Fruit fly (Drosophila melanogaster) Kc167 (cell line): Measurements from ENCODE around the gene CG7675.

Experiments
- Myc ChIP-seq: fragments of >200 bp; optimal IDR thresholded peaks from 2 replicates; lab custom pipeline; 2017; ENCODE audit warnings: missing external identifiers
- Sin3A ChIP-seq: fragments of >200 bp; optimal IDR thresholded peaks from 2 replicates; lab custom pipeline; 2018; ENCODE audit warnings: missing external identifiers
- h ChIP-seq: fragments of >200 bp; optimal IDR thresholded peaks from 3 replicates; lab custom pipeline; 2018; ENCODE audit warnings: missing external identifiers
- insv ChIP-seq: fragments of >200 bp; optimal IDR thresholded peaks from 3 replicates; lab custom pipeline; 2018; ENCODE audit warnings: missing external identifiers
- psq ChIP-seq: fragments of >200 bp; optimal IDR thresholded peaks from 2 replicates; lab custom pipeline; 2017; ENCODE audit warnings: missing external identifiers
- ttk ChIP-seq: sonication (Bioruptor generic); optimal IDR thresholded peaks from 2 replicates; lab custom pipeline; 2017; ENCODE audit warnings: missing external identifiers

CG7675 gene

DNA sequence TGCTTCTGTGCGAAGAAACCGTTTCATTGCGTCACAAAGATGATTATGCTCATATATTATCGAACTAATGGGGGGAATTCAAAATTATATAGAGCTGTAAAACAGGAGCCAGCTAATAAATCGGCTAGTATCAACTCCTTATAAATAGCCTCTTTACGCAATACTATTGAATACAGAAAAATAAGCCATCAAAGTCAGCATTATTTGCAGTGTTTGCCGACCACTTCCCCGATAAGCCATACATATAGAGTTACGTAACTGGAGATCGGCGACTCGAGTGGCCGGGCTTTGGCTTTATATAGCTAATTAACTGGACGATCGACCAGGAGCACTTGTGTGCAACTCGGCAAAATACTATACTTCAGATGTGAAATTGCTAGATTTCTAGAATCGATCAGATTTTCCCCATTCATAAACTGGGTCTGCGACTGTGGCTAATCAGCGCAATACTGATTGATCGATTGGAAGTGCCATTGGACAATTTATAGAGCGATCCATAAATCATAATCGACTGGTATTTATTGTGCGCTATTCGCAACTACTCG is 16.9 kb upstream of the CG7675 start:
- TF ChIP-seq insv (lab: Kevin White, UChicago) (no peak), Sin3A (lab: Kevin White, UChicago) (no peak), h (lab: Kevin White, UChicago) (no peak), ttk (no peak)

- TF ChIP-seq insv (lab: Kevin White, UChicago): no peak
- no peak for TF ChIP-seq Myc (lab: Kevin White, UChicago)
- no peak for TF ChIP-seq h (lab: Kevin White, UChicago)
Observed at dm6 chr3R:18396801-18397604, 16.0 kb upstream of the CG7675 start, which contains the start of gene Vti1b. Vti1b (plus strand) TSS chr3R:18396995.

dm6 chr3R:18395694-18396093 is 14.7 kb upstream of the CG7675 start:
- TF ChIP-seq Sin3A (lab: Kevin White, UChicago): no peak
- TF ChIP-seq psq: no peak
- TF ChIP-seq h (lab: Kevin White, UChicago): no peak
- no peak for TF ChIP-seq Myc (lab: Kevin White, UChicago)
- TF ChIP-seq insv (lab: Kevin White, UChicago): no peak
- TF ChIP-seq ttk: no peak

DNA sequence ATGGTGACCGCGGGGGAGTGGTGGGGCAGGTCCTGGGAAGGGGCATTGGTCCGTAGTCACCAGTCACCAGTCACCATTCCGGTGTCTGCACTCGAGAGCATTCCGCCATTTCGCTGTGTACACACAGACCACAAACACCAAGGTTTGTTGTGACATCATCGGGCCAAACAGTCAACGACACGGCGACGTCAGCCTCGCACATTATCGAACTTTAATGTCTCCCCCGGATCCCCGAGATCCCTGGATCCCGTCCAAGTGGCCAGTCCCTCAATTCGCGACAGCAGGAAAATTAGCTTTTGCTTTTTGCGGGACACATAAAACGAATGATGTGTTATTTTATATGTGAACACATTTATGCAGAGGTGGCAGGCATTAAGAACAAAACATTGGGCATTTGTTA is 13.9 kb upstream of the CG7675 start:
- TF ChIP-seq Myc (lab: Kevin White, UChicago) (no peak), psq (no peak), insv (lab: Kevin White, UChicago) (no peak), ttk (no peak), Sin3A (lab: Kevin White, UChicago) (no peak), h (lab: Kevin White, UChicago) (no peak)

DNA sequence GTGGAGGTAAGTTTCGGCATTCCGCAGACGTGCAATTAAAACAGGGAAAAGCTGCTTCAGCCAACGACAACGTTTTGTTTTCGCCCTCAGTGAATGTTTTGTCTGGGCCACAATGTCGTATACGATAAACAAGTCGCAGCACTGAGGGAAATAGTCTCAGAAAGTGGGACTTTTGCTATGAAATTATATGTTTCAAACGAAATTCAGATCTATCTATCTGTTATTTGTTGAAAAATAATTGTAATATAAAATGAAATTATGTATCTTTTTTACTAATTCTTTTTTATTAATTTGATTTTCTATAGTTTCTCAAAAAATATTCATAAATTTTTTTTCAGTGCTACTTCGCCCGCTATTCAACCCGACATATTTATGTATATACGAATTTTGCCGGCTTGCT is 12.5 kb upstream of the CG7675 start:
- TF ChIP-seq ttk (no peak), insv (lab: Kevin White, UChicago) (no peak), Myc (lab: Kevin White, UChicago) (no peak), Sin3A (lab: Kevin White, UChicago) (no peak), psq (no peak), h (lab: Kevin White, UChicago) (no peak)

DNA sequence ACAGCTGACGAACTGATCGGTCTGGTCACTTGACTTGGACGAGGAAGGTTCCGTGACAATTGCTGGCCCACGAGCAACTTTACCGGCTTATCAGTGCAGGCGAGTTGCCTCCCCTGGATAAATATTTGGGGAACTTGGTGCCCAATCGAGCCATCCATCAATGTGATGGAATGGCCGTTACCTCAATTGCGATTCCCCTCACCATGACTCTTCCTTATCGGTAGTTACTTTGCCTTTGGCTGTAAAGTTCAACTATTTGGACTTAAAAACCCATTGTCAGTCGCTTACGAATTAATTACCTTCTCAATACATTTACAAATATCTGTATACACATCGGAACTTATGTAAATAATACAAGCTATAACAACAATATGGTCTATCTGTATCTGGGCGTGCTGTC is 8.8 kb upstream of the CG7675 start, which contains the start of gene Vha100-4:
Gene Vha100-4 (minus strand): TSS at position 16 of the 400 bp plus-strand sequence.
- TF ChIP-seq ttk (no peak), Myc (lab: Kevin White, UChicago) (no peak), insv (lab: Kevin White, UChicago) (no peak), psq (no peak), Sin3A (lab: Kevin White, UChicago) (no peak), h (lab: Kevin White, UChicago) (no peak)

dm6 chr3R:18385593-18385992 is 4.6 kb upstream of the CG7675 start, which contains the start of gene cona:
cona (plus strand) TSS chr3R:18385828.
- no peak for TF ChIP-seq ttk
- TF ChIP-seq Sin3A (lab: Kevin White, UChicago): no peak
- TF ChIP-seq Myc (lab: Kevin White, UChicago): no peak
- no peak for TF ChIP-seq h (lab: Kevin White, UChicago)
- TF ChIP-seq psq: no peak
- no peak for TF ChIP-seq insv (lab: Kevin White, UChicago)

- TF ChIP-seq Myc (lab: Kevin White, UChicago): no peak
- no peak for TF ChIP-seq h (lab: Kevin White, UChicago)
- TF ChIP-seq Sin3A (lab: Kevin White, UChicago): no peak
- no peak for TF ChIP-seq insv (lab: Kevin White, UChicago)
- no peak for TF ChIP-seq psq
- TF ChIP-seq ttk: no peak
Observed at dm6 chr3R:18384972-18385371, 4.0 kb upstream of the CG7675 start, which contains the start of gene CG14309. CG14309 (minus strand) TSS chr3R:18385072.

DNA sequence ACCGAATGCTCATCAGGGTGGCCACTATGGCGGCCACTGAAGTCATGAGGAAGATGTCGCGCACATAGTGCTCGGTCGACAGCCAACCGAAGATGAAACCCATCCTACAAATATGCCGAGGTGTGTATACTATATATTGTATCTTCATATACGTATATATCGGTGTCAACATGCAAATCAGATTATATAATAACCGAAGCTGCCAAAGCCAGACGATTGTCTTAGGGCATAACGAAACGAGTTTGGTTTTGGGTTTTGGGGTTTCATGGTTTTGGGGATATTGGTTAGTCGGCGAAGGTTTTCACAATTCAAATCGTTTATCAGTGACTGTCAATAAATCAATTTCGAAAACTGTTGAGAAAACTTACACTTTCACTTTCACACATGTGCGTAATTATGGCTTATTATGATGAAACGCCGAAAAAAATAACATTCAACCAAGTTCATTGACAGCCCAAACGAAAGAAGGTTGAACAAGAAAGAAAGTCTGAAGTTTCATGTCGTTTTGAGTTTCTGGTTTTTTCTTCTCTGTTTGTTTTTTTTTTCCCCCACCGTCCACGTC is 646 bp downstream of the CG7675 start:
- no peak for TF ChIP-seq h (lab: Kevin White, UChicago)
- TF ChIP-seq Myc (lab: Kevin White, UChicago): no peak
- no peak for TF ChIP-seq insv (lab: Kevin White, UChicago)
- no peak for TF ChIP-seq ttk
- TF ChIP-seq psq: no peak
- TF ChIP-seq Sin3A (lab: Kevin White, UChicago): no peak

DNA sequence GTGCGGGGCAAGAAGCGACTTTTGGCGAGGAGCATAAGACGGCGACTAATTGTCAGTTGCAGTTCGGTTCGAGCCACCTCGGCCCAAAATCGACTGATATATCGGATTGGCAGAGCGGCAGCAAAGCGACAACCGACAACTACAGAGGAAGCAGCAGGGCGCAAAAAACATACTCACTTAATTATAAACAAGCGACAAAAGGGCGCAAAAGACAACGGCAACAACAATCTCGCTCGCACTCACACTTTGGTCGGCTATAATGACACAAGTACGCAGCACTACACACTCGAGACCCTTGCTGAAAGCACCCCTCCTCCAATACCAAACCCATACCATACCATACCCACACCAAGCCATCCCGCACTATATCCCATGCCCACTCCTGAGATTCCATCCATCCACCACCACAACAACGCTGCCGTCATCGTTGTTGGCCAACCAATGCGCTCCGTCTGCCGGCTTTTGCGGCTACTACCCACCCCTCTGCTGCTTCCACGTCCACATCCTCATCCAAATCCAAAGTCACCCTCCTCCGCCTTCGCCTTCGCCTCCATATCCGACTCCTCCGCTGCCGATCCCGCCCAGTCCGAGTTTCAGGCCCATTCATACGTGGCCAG is 8.2 kb downstream of the CG7675 start, which contains the start of gene gl:
Gene gl (minus strand): TSS at position 51 of the 617 bp plus-strand sequence.
- TF ChIP-seq insv (lab: Kevin White, UChicago) (no peak), ttk (no peak), psq (no peak), Sin3A (lab: Kevin White, UChicago) (no peak), h (lab: Kevin White, UChicago) (no peak), Myc (lab: Kevin White, UChicago) (no peak)

DNA sequence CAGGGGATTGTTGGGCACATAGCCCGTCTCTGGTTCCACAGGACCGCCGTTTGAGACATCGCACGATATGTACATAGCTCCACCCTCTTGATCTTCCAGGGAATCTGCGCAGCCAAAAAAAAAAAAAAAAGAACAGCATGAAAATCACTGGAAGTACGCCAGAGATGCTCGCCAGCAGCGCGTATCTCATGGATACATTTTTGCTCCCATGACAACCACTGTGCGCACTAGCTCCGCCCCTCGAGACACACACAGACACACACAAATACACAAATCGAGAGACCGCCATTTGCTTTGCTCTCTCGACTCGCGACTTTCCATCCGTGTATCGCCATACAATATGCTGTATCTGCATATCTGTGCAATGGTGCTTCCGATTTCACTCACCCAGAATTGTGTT is 9.6 kb downstream of the CG7675 start:
- no peak for TF ChIP-seq psq
- TF ChIP-seq insv (lab: Kevin White, UChicago): no peak
- no peak for TF ChIP-seq Sin3A (lab: Kevin White, UChicago)
- TF ChIP-seq Myc (lab: Kevin White, UChicago): no peak
- no peak for TF ChIP-seq h (lab: Kevin White, UChicago)
- no peak for TF ChIP-seq ttk
